Worm (Caenorhabditis elegans) whole organism, L1 larva: Measurements from ENCODE around the gene exc-6.
A peak's percentile ranks its signal among the peaks of the same experiment; 100 is the strongest.

Source experiments
- C34B4.2 ChIP-seq: sonication (generic microtip); optimal IDR thresholded peaks from 2 replicates; lab custom pipeline; 2017; ENCODE audit warnings: mild to moderate bottlenecking, missing genetic modification characterization, missing compliant biosample characterization
- blmp-1 ChIP-seq: fragments of 150-350 bp; optimal IDR thresholded peaks from 2 replicates; lab custom pipeline; 2014; ENCODE audit warnings: missing biosample characterization, missing genetic modification characterization
- fkh-10 ChIP-seq: sonication (generic microtip); optimal IDR thresholded peaks from 2 replicates; lab custom pipeline; 2017; ENCODE audit warnings: missing biosample characterization, missing genetic modification reagents, missing genetic modification characterization
- fos-1 ChIP-seq: fragments of 150-350 bp; optimal IDR thresholded peaks from 2 replicates; lab custom pipeline; 2014; ENCODE audit warnings: missing biosample characterization, missing genetic modification characterization
- hlh-4 ChIP-seq: sonication (generic microtip); optimal IDR thresholded peaks from 2 replicates; lab custom pipeline; 2016; ENCODE audit warnings: mild to moderate bottlenecking, missing genetic modification characterization, missing compliant biosample characterization
- hpl-2 ChIP-seq: fragments of 150-350 bp; optimal IDR thresholded peaks from 2 replicates; lab custom pipeline; 2014; ENCODE audit warnings: missing biosample characterization, missing genetic modification reagents, missing genetic modification characterization
- lin-13 ChIP-seq: fragments of 150-350 bp; optimal IDR thresholded peaks from 2 replicates; lab custom pipeline; 2014; ENCODE audit warnings: missing biosample characterization, missing genetic modification reagents, missing genetic modification characterization
- lin-14 ChIP-seq: fragments of 200-800 bp; sonication (Bioruptor generic); optimal IDR thresholded peaks from 2 replicates; lab custom pipeline; 2018; ENCODE audit warnings: mild to moderate bottlenecking, missing genetic modification characterization, moderate library complexity, missing compliant biosample characterization
- lir-3 ChIP-seq: sonication (generic microtip); optimal IDR thresholded peaks from 2 replicates; lab custom pipeline; 2016; ENCODE audit warnings: mild to moderate bottlenecking, missing genetic modification characterization, moderate library complexity, missing compliant biosample characterization; ENCODE audit not compliant: poor library complexity
- mdl-1 ChIP-seq, 2 experiments: fragments of 150-350 bp; optimal IDR thresholded peaks; 2 replicates each; lab custom pipeline; 2014 to 2017; ENCODE audit warnings: missing biosample characterization in 2 of 2, missing genetic modification characterization in 2 of 2, inconsistent platforms in 1 of 2
- nhr-237 ChIP-seq: fragments of 150-350 bp; optimal IDR thresholded peaks from 2 replicates; lab custom pipeline; 2014; ENCODE audit warnings: missing biosample characterization, missing genetic modification characterization
- nhr-77 ChIP-seq: fragments of 150-350 bp; optimal IDR thresholded peaks from 2 replicates; lab custom pipeline; 2014; ENCODE audit warnings: missing biosample characterization, missing genetic modification characterization
- tlp-1 ChIP-seq: fragments of 150-350 bp; optimal IDR thresholded peaks from 2 replicates; lab custom pipeline; 2014; ENCODE audit warnings: missing biosample characterization, missing genetic modification characterization
- unc-98 ChIP-seq: fragments of 200-800 bp; sonication (Bioruptor generic); IDR thresholded peaks from 2 replicates; pipeline ENCODE4 v1.3.6; 2022; ENCODE audit warnings: missing genetic modification characterization, missing compliant biosample characterization

The exc-6 gene

DNA sequence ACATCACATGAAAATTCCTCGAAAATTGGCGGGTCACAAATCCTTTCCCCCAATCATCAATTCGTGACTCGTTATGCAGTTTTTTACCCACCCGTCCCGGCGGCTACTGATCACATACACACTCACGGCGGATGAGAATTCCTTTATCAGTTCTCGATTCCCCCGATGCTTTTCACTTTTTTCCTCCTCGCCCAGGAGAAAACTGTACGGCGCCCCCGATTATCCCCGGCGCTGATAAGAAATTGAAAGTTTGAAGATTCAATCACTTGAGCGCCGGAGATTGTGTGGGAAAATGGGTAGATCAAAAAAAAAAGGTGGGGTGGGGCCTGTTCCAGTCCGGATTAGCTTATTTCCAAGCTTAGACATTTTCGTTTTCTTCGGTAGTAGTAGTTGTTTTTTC lies 44.9 kb downstream of the exc-6 start:
- peak; percentile 100 for TF ChIP-seq blmp-1 (tag; lab: Kevin White, UChicago)
- TF ChIP-seq unc-98 (GFP tag; lab: Robert Waterston, UW), result no peak
- no peak for TF ChIP-seq C34B4.2 (tag; lab: Kevin White, UChicago)
- no peak for TF ChIP-seq nhr-237
- no peak for TF ChIP-seq hpl-2 (GFP tag; lab: Kevin White, UChicago)
- TF ChIP-seq mdl-1 (tag; optimal IDR thresholded peaks at IDR 0.05; lab: Kevin White, UChicago), result no peak
- no peak for TF ChIP-seq tlp-1 (tag; lab: Kevin White, UChicago)
- TF ChIP-seq lin-13 (GFP tag; lab: Kevin White, UChicago), result no peak
- TF ChIP-seq, all 84 proteins: peak for 1

DNA sequence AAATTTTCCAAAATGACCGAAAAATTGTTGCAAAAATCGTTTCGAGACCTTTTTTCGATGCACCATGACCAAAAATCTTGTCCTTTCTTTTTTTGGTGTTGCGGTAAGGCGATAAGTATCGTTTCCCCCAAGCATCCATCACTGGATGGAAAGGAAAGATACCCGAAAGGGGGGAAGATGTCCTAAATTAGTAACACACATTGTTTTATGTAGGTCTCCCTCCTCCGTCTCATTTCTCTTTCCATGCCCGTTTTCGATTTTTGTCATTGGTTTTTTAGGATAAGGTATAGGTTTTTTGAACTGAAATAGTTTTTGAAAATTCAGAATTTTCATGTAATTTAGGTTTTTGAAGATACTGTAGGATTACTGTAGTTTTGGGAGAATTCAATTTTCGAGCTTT lies 46.5 kb downstream of the exc-6 start:
- TF ChIP-seq hlh-4 (tag; lab: Kevin White, UChicago) (no peak), blmp-1 (tag; lab: Kevin White, UChicago) (peak; percentile 96), fkh-10 (GFP tag; lab: Kevin White, UChicago) (no peak), lir-3 (tag; lab: Kevin White, UChicago) (no peak), lin-14 (GFP tag; lab: Kevin White, UChicago) (no peak), C34B4.2 (tag; lab: Kevin White, UChicago) (no peak), fos-1 (no peak)

DNA sequence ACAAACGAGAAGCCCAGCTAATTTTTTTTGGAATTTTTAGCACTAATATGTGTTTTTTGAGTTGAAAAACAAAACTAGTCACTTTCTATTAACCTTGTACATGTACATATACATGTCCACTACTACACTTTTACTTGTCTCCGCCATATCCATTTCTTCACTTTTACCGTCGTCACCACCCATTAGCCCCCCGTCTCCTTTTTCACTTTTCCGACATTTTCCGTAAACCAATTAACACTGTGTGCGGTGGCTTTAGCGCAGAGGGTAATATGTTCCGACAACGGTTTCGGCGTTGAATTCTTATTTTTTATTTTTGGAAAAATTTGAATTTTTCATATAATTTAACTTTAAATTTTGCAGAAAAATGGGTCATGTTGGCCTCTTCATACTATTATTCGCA lies 48.7 kb downstream of the exc-6 start, which contains the start of gene cdh-12:
cdh-12 (plus strand) TSS at position 365 of the 400 bp plus-strand sequence.
- TF ChIP-seq blmp-1 (tag; lab: Kevin White, UChicago) (peak; percentile 97), nhr-77 (tag; lab: Kevin White, UChicago) (no peak)
